Fruit fly (Drosophila melanogaster) whole organism, larva: ENCODE measurements around the gene Sap130.

Experiments
- noc ChIP-seq: fragments of 200-800 bp; sonication (Bioruptor generic); optimal IDR thresholded peaks from 3 replicates; lab custom pipeline; 2019; ENCODE audit warnings: missing biosample characterization, mild to moderate bottlenecking, missing genetic modification characterization, moderate library complexity

Gene Sap130

DNA sequence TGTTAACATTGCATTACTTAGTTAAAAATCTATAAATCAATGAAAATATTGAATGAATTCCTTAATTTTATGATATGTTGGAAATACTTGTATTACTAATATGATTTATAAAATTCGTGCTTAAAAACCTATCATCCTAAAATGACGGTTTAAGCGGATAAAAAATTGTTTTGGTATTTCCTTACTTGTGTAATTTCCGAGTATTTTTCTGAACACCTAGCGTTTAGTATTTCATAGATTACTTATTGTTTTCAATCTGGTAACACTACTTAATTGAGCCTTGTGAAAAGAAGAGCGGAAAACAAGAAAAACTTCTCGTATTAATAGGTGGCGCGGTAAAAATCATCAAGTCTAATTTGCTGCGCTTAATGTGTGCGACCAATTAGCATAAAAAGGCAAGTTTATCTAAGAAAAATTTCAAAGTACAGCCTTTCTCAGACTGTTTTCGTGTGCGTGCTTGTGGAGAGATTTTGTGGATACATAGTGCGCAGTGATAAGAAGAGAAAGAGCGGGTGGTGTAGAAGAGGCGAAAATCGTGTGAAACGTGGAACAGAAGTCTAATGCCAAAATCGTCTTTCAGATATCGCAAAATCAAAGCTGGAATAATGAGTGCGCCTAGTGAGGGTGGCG lies at the start of gene Sap130:
Sap130 (plus strand) TSS at position 243 of the 630 bp plus-strand sequence.
- no peak for TF ChIP-seq noc (tag; lab: Kevin White, UChicago)

DNA sequence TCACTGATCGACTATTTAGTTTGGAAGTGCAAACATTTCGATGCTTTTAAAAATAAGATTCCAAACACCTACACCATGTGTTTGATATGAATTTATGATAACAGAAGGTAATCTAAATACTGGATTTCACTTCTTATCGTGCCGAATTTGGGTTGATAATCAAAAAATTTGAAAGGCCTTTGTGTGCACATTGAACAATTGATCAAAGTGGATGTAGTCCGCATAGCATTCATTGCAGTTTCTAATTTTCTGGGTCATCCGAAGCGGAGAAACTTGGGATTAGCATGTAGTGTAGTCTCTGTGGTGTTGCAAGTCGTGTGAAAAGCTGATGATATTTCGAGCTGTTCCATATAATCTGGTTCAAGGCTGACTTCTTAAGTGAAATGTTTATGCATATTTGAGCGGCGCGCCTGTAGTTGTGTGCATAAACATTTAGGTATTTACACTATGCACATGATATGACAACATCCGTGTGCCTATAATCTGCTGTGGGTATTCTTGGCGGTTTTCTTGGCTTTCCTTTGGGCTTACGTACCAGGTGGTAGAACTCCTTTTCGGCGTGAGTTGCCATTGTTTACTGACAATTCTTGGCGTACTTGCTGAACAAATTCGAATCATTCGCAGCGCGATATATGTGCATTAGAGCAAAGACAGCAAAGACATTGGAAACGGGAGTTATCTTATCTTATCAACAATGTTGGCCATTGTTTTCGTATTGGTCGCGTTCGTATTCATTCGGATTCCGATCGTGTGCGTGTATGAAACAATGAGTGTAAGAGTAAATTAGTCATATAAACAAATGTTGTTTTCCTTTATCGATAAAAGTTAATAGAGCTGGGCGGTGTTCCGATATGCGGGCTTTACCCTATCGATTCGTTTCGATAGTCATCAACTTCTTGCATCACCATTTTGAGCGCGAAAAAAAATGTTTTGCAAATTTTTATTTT lies 32.7 kb upstream of the Sap130 start, which contains the start of gene Hip1:
Hip1 (minus strand) TSS at position 834 of the 947 bp plus-strand sequence.
- no peak for TF ChIP-seq noc (tag; lab: Kevin White, UChicago)

DNA sequence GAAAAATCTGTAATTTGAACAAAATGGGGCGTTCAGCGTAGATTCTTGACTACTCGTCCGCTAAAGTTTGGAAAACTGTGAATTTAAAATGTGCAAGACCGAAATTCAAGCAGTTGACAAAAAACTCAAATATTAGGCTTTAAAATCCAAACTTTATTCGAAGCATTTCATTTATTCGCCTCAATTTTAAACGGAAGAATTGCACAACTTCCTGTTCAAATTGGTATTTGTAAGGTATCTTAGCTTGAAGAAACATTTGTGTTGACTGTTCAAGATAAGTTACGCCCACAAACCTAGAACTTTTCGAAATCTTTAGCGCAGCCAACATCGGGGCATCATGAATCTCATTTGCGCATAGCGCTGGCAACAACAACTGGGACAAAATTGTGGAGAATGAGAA lies 27.1 kb upstream of the Sap130 start, which contains the start of gene CG32106:
CG32106 (minus strand) TSS at position 101 of the 400 bp plus-strand sequence.
- TF ChIP-seq noc (tag; lab: Kevin White, UChicago): no peak

DNA sequence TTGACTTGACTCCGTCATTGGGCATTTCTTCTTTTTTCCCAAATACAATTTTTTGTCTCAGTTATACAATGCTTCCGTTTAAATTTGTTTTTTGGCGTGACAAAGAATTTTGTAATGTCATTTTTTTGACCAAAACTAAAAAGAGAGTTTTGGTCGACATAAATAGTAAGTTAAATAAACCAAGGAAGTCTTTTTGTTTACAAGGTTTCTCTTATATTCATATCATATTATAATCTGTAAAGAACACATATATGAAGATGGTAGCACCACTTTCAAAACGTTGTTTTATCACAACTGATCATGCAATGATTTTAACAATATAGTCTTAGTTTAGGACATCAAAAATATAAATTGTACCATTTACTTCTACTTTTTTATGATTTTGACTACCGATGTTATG lies 24.7 kb upstream of the Sap130 start, which contains the start of the genes CG10969 and CG17666:
CG10969 (minus strand) TSS at position 101 of the 400 bp plus-strand sequence.
CG17666 (plus strand) TSS at position 329 of the 400 bp plus-strand sequence.
- no peak for TF ChIP-seq noc (tag; lab: Kevin White, UChicago)

DNA sequence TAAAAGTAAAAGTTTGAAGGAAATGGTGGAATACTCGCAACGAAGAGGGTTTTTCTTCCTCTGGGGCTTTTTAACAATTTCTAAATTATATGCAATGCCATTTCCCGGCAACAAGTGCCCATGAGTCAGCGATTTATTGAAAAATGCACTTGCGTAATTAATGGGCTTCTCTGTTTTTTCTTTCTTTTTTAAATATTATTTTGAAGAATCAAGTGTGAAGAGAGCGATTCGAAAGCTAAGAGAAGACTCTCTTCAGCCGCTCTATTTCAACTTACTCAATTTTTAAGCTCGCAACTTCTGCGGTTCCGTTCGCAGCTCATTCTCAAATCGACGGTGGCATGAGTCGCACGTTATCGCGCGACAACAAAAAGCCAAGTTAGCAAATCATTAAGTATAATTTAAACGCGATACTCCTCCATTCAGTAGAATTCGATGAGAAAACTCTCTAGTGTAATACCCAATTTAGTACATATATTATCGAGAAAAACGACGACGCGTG lies 15.8 kb upstream of the Sap130 start, which contains the start of gene CG42709:
CG42709 (plus strand) TSS at position 318 of the 499 bp plus-strand sequence.
- no peak for TF ChIP-seq noc (tag; lab: Kevin White, UChicago)

DNA sequence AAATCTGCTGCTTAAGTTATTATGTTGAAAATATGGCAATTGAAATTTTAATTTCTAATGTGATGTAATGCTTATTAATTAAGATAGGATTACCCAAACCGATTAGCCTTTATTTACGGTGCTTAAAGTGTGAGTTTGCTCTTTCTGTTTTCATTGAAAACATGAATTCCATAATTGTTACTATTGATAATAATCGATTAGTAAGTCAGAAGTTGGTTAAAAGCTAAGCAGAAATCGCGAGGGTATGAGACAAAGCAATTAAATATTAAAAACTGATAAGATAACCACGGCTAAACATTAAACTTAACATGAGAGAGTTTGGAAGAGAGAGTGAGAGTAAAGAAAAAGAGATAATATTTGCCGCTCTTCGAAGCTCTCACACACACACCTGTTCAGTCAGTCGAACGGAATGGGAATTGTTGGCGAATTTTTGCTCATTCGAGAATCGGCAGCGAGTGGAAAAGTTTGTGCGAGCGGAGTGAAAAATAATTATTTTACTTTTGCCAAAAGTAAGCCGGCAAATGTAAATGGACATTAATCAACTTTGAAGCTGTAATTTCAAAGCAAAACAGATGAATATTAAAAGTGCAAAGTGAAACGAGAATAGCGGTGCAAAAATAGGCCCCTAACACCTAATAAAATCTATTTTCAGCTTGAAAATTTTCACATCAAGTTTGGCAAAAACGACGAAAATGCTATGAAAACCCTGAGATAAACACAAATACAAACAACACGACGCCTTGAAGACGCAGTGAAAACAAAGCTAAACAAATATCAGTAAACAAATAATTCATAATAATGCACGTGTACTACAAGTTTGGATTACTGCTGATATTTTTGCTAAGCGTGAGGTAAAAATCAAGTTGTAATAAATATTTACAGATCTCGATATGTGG lies 14.7 kb upstream of the Sap130 start:
- no peak for TF ChIP-seq noc (tag; lab: Kevin White, UChicago)

dm6 chr3L:12791679-12792229 lies 13.9 kb upstream of the Sap130 start:
- peak; percentile 25 for TF ChIP-seq noc (tag; lab: Kevin White, UChicago)

- peak; percentile 84 for TF ChIP-seq noc (tag; lab: Kevin White, UChicago)
These were observed 12.7 kb upstream of the Sap130 start for dm6 chr3L:12792933-12793448.

dm6 chr3L:12794532-12794931 lies 11.2 kb upstream of the Sap130 start:
- no peak for TF ChIP-seq noc (tag; lab: Kevin White, UChicago)

DNA sequence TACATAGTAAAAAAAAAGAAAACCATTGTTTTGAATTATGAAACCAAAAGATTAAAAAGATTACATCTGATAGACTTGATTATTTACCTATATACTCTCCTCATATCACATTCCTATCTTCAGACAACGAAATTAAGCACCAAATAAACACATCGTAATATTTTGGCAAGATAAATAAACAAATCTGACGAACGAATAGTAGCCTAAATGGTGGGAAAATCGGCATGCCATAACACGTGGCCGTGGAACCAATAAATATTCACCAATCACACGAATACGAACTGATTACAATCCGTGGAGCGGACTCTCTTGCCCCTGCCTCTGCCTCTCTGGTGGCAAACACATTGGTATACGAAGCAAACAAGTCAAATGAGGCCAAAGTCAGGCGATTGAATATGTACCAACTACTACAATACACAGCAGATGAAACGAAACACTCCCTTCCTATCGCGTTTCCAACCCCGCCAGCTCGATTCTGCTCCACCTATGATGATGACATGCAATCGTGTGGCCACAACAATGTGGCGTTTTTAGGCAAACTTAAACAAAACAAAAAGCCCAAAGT lies 9.5 kb upstream of the Sap130 start:
- no peak for TF ChIP-seq noc (tag; lab: Kevin White, UChicago)

dm6 chr3L:12798795-12799311 lies 6.8 kb upstream of the Sap130 start:
- no peak for TF ChIP-seq noc (tag; lab: Kevin White, UChicago)

DNA sequence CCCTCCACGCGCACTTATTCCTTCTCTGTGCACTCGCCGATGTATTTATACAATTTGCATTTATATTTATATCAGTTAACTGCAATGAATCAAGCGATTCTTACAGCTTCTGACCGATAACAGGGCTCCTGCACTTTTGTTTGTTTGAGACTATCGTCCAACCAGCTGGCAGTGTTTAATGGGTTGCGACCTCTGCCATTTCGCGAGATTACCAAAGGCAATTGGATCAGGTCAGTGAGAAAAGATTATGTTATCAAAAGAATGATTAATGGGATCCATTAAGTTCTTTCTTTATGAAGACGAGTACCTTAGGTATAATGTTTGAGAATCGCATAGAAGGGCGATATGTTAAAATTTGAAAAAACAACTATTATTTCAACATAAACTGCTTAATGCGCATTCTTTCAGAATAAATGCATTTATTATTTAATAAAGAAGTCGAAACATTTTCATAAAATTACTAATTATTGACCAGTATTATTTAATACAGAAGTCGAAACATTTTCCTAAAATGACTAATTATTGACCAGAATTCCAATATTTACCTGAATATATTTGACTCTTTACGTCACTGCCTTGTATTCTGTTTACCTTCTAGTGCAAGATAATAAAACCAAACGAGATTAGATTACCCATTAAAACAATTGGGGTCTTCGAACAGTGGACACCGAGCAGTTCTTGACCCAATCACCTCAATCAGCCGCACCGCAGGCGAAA lies 6.1 kb upstream of the Sap130 start:
- TF ChIP-seq noc (tag; lab: Kevin White, UChicago): no peak

dm6 chr3L:12800167-12800566 lies 5.5 kb upstream of the Sap130 start:
- no peak for TF ChIP-seq noc (tag; lab: Kevin White, UChicago)
